Worm (Caenorhabditis elegans) whole organism, late embryonic: ENCODE data around the gene B0281.5.

Source experiments
- ama-1 ChIP-seq: fragments of 150-350 bp; optimal IDR thresholded peaks from 2 replicates; lab custom pipeline; 2014
- ceh-18 ChIP-seq: sonication (generic microtip); optimal IDR thresholded peaks from 2 replicates; lab custom pipeline; 2016; ENCODE audit warnings: missing genetic modification characterization, missing compliant biosample characterization
- ceh-48 ChIP-seq: sonication (generic microtip); optimal IDR thresholded peaks from 2 replicates; lab custom pipeline; 2016; ENCODE audit warnings: missing genetic modification characterization, inconsistent platforms, missing compliant biosample characterization
- ceh-9 ChIP-seq: sonication (generic microtip); optimal IDR thresholded peaks from 2 replicates; lab custom pipeline; 2016; ENCODE audit warnings: mild to moderate bottlenecking, missing genetic modification characterization, inconsistent platforms, missing compliant biosample characterization
- fkh-6 ChIP-seq: sonication (generic microtip); optimal IDR thresholded peaks from 2 replicates; lab custom pipeline; 2016; ENCODE audit warnings: missing genetic modification characterization, missing compliant biosample characterization
- hlh-15 ChIP-seq: sonication (generic microtip); optimal IDR thresholded peaks from 2 replicates; lab custom pipeline; 2016; ENCODE audit warnings: missing genetic modification characterization, missing compliant biosample characterization
- hlh-30 ChIP-seq: sonication (generic microtip); optimal IDR thresholded peaks from 2 replicates; lab custom pipeline; 2017; ENCODE audit warnings: antibody characterized with exemption, missing genetic modification characterization, missing compliant biosample characterization; ENCODE audit not compliant: insufficient read depth
- nfya-1 ChIP-seq: sonication (generic microtip); optimal IDR thresholded peaks from 2 replicates; lab custom pipeline; 2017; ENCODE audit warnings: missing genetic modification characterization, mild to moderate bottlenecking, missing compliant biosample characterization, antibody characterized with exemption, moderate library complexity
- sdc-2 ChIP-seq: sonication (generic microtip); optimal IDR thresholded peaks from 2 replicates; lab custom pipeline; 2016; ENCODE audit warnings: missing genotype, missing genetic modification characterization, missing compliant biosample characterization
- tbx-2 ChIP-seq: sonication (generic microtip); optimal IDR thresholded peaks from 2 replicates; lab custom pipeline; 2016; ENCODE audit warnings: missing genetic modification characterization, missing compliant biosample characterization
- tbx-7 ChIP-seq: sonication (generic microtip); optimal IDR thresholded peaks from 2 replicates; lab custom pipeline; 2016; ENCODE audit warnings: missing genotype, missing genetic modification characterization, missing compliant biosample characterization
- unc-3 ChIP-seq, 2 experiments: fragments of 200-800 bp in 1 of 2; sonication (Bioruptor generic) in 1 of 2; sonication (generic microtip) in 1 of 2; conservative IDR thresholded peaks in 1 of 2; optimal IDR thresholded peaks in 1 of 2; 2 replicates each; pipeline versions ENCODE4 v1.3.6 to Lab custom; 2016 to 2022; ENCODE audit warnings: missing compliant biosample characterization in 2 of 2, missing genetic modification characterization in 2 of 2, missing genetic modification reagents in 1 of 2
- unc-55 ChIP-seq: sonication (generic microtip); optimal IDR thresholded peaks from 2 replicates; lab custom pipeline; 2017; ENCODE audit warnings: missing biosample characterization, missing genetic modification reagents, missing genetic modification characterization

DNA sequence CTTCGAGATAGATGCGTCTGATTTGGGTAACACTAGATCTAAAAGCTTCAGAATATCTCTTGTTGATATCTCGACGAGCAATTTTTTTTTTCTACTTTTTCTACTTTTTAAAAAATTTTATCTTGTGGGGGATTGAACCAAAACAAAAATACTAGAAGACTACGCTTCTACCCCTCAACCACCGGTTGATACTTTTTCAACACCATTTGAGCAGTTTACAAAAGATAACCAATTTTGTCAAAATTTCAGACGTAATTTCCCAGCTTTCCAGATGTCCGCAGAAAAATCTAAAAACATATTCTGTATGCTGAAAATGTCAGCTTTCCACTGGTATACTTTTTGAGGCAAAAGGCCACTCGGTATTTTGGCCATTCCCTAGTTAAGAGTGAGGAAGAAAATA is 3.8 kb upstream of the B0281.5 start:
- TF ChIP-seq nfya-1 (tag; lab: Kevin White, UChicago): no peak
- TF ChIP-seq ceh-48 (tag; lab: Kevin White, UChicago): no peak
- no peak for TF ChIP-seq hlh-15 (tag; lab: Kevin White, UChicago)
- TF ChIP-seq ama-1 (lab: Kevin White, UChicago): no peak
- no peak for TF ChIP-seq hlh-30 (tag; lab: Kevin White, UChicago)
- no peak for TF ChIP-seq tbx-2
- TF ChIP-seq unc-3 (GFP tag; conservative IDR thresholded peaks at IDR 0.05; lab: Robert Waterston, UW): no peak
- TF ChIP-seq unc-3 (tag; optimal IDR thresholded peaks at IDR 0.05; lab: Kevin White, UChicago): no peak
- TF ChIP-seq tbx-7 (tag; lab: Kevin White, UChicago): no peak
- TF ChIP-seq ceh-9: no peak
- no peak for TF ChIP-seq unc-55 (GFP tag; lab: Kevin White, UChicago)
- TF ChIP-seq ceh-18 (tag; lab: Kevin White, UChicago): no peak
- no peak for TF ChIP-seq fkh-6 (tag; lab: Kevin White, UChicago)
- TF ChIP-seq sdc-2 (tag; lab: Kevin White, UChicago): no peak
